Fruit fly (Drosophila melanogaster) whole organism, adult: ENCODE measurements around the gene blot.

Experiments
- CG12768 ChIP-seq: fragments of 200-800 bp; sonication (Bioruptor generic); optimal IDR thresholded peaks from 2 replicates; lab custom pipeline; 2017; ENCODE audit warnings: missing biosample characterization, missing genetic modification characterization, mild to moderate bottlenecking, moderate library complexity, missing genetic modification reagents
- CG14711 ChIP-seq: fragments of 200-800 bp; sonication (Bioruptor generic); optimal IDR thresholded peaks from 2 replicates; lab custom pipeline; 2018; ENCODE audit warnings: missing biosample characterization, mild to moderate bottlenecking, missing genetic modification characterization, moderate library complexity
- CG1620 ChIP-seq: fragments of 200-800 bp; sonication (Bioruptor generic); optimal IDR thresholded peaks from 2 replicates; lab custom pipeline; 2016; ENCODE audit warnings: missing biosample characterization, missing genetic modification characterization
- CG33017 ChIP-seq: fragments of 200-800 bp; sonication (Bioruptor generic); optimal IDR thresholded peaks from 2 replicates; lab custom pipeline; 2018; ENCODE audit warnings: missing biosample characterization, mild to moderate bottlenecking, missing genetic modification characterization, moderate library complexity
- CG7101 ChIP-seq: fragments of 200-800 bp; sonication (Bioruptor generic); optimal IDR thresholded peaks from 2 replicates; lab custom pipeline; 2018; ENCODE audit warnings: missing biosample characterization, mild to moderate bottlenecking, missing genetic modification characterization, moderate library complexity
- Hr96 ChIP-seq: fragments of 200-800 bp; sonication (Bioruptor generic); optimal IDR thresholded peaks from 2 replicates; lab custom pipeline; 2016; ENCODE audit warnings: missing biosample characterization, missing genetic modification characterization
- Mnt ChIP-seq: fragments of 200-800 bp; sonication (Bioruptor generic); optimal IDR thresholded peaks from 2 replicates; lab custom pipeline; 2016; ENCODE audit warnings: missing biosample characterization, mild to moderate bottlenecking, missing genetic modification characterization
- bab1 ChIP-seq: fragments of 200-800 bp; sonication (Bioruptor generic); optimal IDR thresholded peaks from 3 replicates; lab custom pipeline; 2019; ENCODE audit warnings: missing biosample characterization, mild to moderate bottlenecking, missing genetic modification characterization, moderate library complexity
- cic ChIP-seq: fragments of 200-800 bp; sonication (Bioruptor generic); optimal IDR thresholded peaks from 2 replicates; lab custom pipeline; 2017; ENCODE audit warnings: missing biosample characterization, mild to moderate bottlenecking, missing genetic modification characterization, moderate library complexity
- cnc ChIP-seq, 2 experiments: fragments of >200 bp; optimal IDR thresholded peaks; 2 replicates each; lab custom pipeline; 2017
- kay ChIP-seq: fragments of 200-800 bp; sonication (Bioruptor generic); peaks from one replicate; lab custom pipeline; 2016; ENCODE audit warnings: missing biosample characterization, missing genetic modification characterization, borderline replicate concordance
- pad ChIP-seq: fragments of 200-800 bp; sonication (Bioruptor generic); optimal IDR thresholded peaks from 3 replicates; lab custom pipeline; 2017; ENCODE audit warnings: missing biosample characterization, missing genetic modification characterization, mild to moderate bottlenecking, moderate library complexity, missing genetic modification reagents
- tj ChIP-seq: fragments of 200-800 bp; sonication (Bioruptor generic); optimal IDR thresholded peaks from 3 replicates; lab custom pipeline; 2017; ENCODE audit warnings: missing biosample characterization, mild to moderate bottlenecking, missing genetic modification characterization, moderate library complexity

- no peak for TF ChIP-seq tj (GFP tag; lab: Kevin White, UChicago)
- no peak for TF ChIP-seq CG12768 (GFP tag; lab: Kevin White, UChicago)
- TF ChIP-seq pad (GFP tag; lab: Kevin White, UChicago): no peak
- no peak for TF ChIP-seq Mnt
- TF ChIP-seq bab1 (GFP tag; lab: Kevin White, UChicago): no peak
- no peak for TF ChIP-seq CG7101 (tag; lab: Kevin White, UChicago)
- no peak for TF ChIP-seq Hr96 (GFP tag; lab: Kevin White, UChicago)
- no peak for TF ChIP-seq kay (GFP tag; lab: Kevin White, UChicago)
- no peak for TF ChIP-seq CG33017
- TF ChIP-seq CG1620 (GFP tag; lab: Kevin White, UChicago): no peak
- no peak for TF ChIP-seq cnc (optimal IDR thresholded peaks at IDR 0.05; lab: Kevin White, UChicago)
- no peak for TF ChIP-seq cic
- TF ChIP-seq CG14711 (tag; lab: Kevin White, UChicago): no peak
Measured at dm6 chr3L:17436331-17436730, 15.0 kb upstream of the blot start, which contains the start of gene CG12229.
